Worm (Caenorhabditis elegans): ENCODE measurements around the gene nhr-94.
A peak's percentile ranks its signal among the peaks of the same experiment; 100 is the strongest.

Gene nhr-94

DNA sequence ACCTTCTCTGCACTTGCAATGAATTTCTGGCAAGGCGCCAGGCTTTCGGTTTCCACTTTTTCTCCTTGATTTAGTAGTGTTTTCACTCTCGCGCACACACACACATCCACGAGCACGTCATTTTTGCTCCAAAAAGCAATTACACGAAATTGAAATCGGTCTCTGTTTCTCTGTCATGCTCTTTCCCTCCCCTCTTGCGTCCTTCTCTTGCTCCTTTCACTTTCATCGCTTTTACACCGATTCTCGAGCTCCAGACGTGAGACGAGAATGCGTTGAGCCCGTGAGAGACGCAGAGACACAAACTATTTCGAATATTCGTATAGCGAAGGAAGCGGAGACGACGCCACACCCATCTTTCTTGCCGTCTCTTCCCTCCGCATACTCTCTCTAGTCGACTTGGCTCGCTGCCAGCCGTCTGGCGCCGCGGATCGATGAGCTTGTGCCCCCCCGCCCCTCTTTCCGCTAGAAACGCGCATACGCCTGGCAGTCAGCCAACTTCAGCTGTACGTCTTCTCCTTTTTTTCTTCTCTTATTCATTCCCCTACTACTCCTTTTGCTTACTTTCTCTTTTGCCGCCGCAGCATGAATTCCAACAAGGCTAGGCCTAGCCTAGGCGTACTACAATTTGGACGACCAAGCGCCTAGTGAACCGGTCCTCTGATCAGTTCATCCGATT is 42.0 kb upstream of the nhr-94 start (continued):
- peak; percentile 22 for TF ChIP-seq lin-13 (GFP tag; optimal IDR thresholded peaks at IDR 0.05)
- TF ChIP-seq mep-1 (tag; optimal IDR thresholded peaks at IDR 0.05) = peak; percentile 57
- no peak for TF ChIP-seq tag-97 (GFP tag; IDR thresholded peaks at IDR 0.05)
- peak in 1 of 2 experiments; percentile 78 for TF ChIP-seq daf-16 (GFP tag; optimal IDR thresholded peaks at IDR 0.05)
- no peak for TF ChIP-seq daf-16 (tag; optimal IDR thresholded peaks at IDR 0.05)
- peak; percentile 26 for TF ChIP-seq zfp-2 (tag; optimal IDR thresholded peaks at IDR 0.05)
- peak; percentile 99 for TF ChIP-seq aha-1 (tag)
- no peak for TF ChIP-seq attf-4 (tag; optimal IDR thresholded peaks at IDR 0.05)
- 0 out of 2 replicates have a peak, but pooled peaks have one; percentile 4 for TF ChIP-seq D1046.2 (GFP tag; IDR thresholded peaks at IDR 0.05)
- TF ChIP-seq ceh-20 (GFP tag; IDR thresholded peaks at IDR 0.05) = peak; percentile 92
- no peak for TF ChIP-seq snpc-4 (tag; optimal IDR thresholded peaks at IDR 0.05)
- TF ChIP-seq Y5F2A.4 (GFP tag; optimal IDR thresholded peaks at IDR 0.05) = no peak
- TF ChIP-seq mdl-1 (tag; optimal IDR thresholded peaks at IDR 0.05) = peak; percentile 9 to 56
- peak; percentile 36 for TF ChIP-seq nhr-77 (tag; optimal IDR thresholded peaks at IDR 0.05)
- peak; percentile 77 for TF ChIP-seq lsy-2 (tag; optimal IDR thresholded peaks at IDR 0.05)
- peak; percentile 4 to 76 for TF ChIP-seq hif-1 (tag; optimal IDR thresholded peaks at IDR 0.05)
- 0 out of 2 replicates have a peak, but pooled peaks have one; percentile 6 for TF ChIP-seq dmd-9 (GFP tag; IDR thresholded peaks at IDR 0.05)
- no peak for TF ChIP-seq unc-130 (GFP tag; optimal IDR thresholded peaks at IDR 0.05)
- TF ChIP-seq nhr-10 (tag; optimal IDR thresholded peaks at IDR 0.05) = no peak
- TF ChIP-seq dmd-8 (GFP tag; IDR thresholded peaks at IDR 0.05) = no peak
- no peak for TF ChIP-seq Y75B8A.6 (GFP tag; IDR thresholded peaks at IDR 0.05)
- peak; percentile 84 for TF ChIP-seq nhr-48 (tag; optimal IDR thresholded peaks at IDR 0.05)
- peak; percentile 98 for TF ChIP-seq set-16 (GFP tag; IDR thresholded peaks at IDR 0.05)
- TF ChIP-seq gei-8 (GFP tag; optimal IDR thresholded peaks at IDR 0.05) = no peak
- TF ChIP-seq nhr-11 (tag; optimal IDR thresholded peaks at IDR 0.05) = peak; percentile 75
- peak in 1 of 2 experiments; percentile 94 for TF ChIP-seq unc-62 (GFP tag; optimal IDR thresholded peaks at IDR 0.05 in 1 of 2)
- TF ChIP-seq unc-62 (tag; optimal IDR thresholded peaks at IDR 0.05) = no peak
- no peak for TF ChIP-seq fos-1 (tag; optimal IDR thresholded peaks at IDR 0.05)
- TF ChIP-seq php-3 (GFP tag; IDR thresholded peaks at IDR 0.05) = no peak
- TF ChIP-seq vab-7 (GFP tag; IDR thresholded peaks at IDR 0.05) = no peak
- TF ChIP-seq T26A8.4 (GFP tag; IDR thresholded peaks at IDR 0.05) = peak; percentile 68
- no peak for TF ChIP-seq unc-39 (tag; optimal IDR thresholded peaks at IDR 0.05)
- no peak for TF ChIP-seq sdz-12 (GFP tag; optimal IDR thresholded peaks at IDR 0.05)
- TF ChIP-seq hlh-11 (tag; optimal IDR thresholded peaks at IDR 0.05) = peak; percentile 91
- peak; percentile 59 for TF ChIP-seq ceh-32 (tag; optimal IDR thresholded peaks at IDR 0.05; ENCODE audit: poor library complexity)
- TF ChIP-seq nhr-102 (tag; optimal IDR thresholded peaks at IDR 0.05) = peak; percentile 23
- TF ChIP-seq pha-4 (GFP tag; IDR thresholded peaks at IDR 0.05) = peak; percentile 57; the same call in 1 of the 2 replicates
- TF ChIP-seq pha-4 (tag; optimal IDR thresholded peaks at IDR 0.05) = no peak
- no peak for TF ChIP-seq ceh-82 (tag; optimal IDR thresholded peaks at IDR 0.05)
- no peak for TF ChIP-seq zip-11 (GFP tag; IDR thresholded peaks at IDR 0.05)
- TF ChIP-seq nhr-42 (GFP tag; IDR thresholded peaks at IDR 0.05) = peak; percentile 43; the same call in 1 of the 2 replicates
- peak; percentile 58; the same call in 1 of the 2 replicates for TF ChIP-seq madf-9 (GFP tag; conservative IDR thresholded peaks at IDR 0.05)
- peak; percentile 9 for TF ChIP-seq lin-39 (tag; optimal IDR thresholded peaks at IDR 0.05)
- peak; percentile 61 for TF ChIP-seq nhr-28 (tag; optimal IDR thresholded peaks at IDR 0.05)
- TF ChIP-seq fkh-10 (GFP tag; optimal IDR thresholded peaks at IDR 0.05) = peak; percentile 73
- TF ChIP-seq hlh-30 (tag; optimal IDR thresholded peaks at IDR 0.05; ENCODE audit: insufficient read depth) = peak; percentile 77
- peak; percentile 49; the same call in 1 of the 2 replicates for TF ChIP-seq arid-1 (GFP tag; conservative IDR thresholded peaks at IDR 0.05)
- peak; percentile 48 for TF ChIP-seq dpl-1 (GFP tag; optimal IDR thresholded peaks at IDR 0.05)
- TF ChIP-seq hmg-1.1 (GFP tag; IDR thresholded peaks at IDR 0.05) = peak; percentile 84
- no peak for TF ChIP-seq ama-1 (optimal IDR thresholded peaks at IDR 0.05)
- no peak for TF ChIP-seq nhr-25 (tag; optimal IDR thresholded peaks at IDR 0.05; ENCODE audit: borderline replicate concordance, insufficient read depth)
